Fruit fly (Drosophila melanogaster): ENCODE results near the gene Ant2.

Gene Ant2

DNA sequence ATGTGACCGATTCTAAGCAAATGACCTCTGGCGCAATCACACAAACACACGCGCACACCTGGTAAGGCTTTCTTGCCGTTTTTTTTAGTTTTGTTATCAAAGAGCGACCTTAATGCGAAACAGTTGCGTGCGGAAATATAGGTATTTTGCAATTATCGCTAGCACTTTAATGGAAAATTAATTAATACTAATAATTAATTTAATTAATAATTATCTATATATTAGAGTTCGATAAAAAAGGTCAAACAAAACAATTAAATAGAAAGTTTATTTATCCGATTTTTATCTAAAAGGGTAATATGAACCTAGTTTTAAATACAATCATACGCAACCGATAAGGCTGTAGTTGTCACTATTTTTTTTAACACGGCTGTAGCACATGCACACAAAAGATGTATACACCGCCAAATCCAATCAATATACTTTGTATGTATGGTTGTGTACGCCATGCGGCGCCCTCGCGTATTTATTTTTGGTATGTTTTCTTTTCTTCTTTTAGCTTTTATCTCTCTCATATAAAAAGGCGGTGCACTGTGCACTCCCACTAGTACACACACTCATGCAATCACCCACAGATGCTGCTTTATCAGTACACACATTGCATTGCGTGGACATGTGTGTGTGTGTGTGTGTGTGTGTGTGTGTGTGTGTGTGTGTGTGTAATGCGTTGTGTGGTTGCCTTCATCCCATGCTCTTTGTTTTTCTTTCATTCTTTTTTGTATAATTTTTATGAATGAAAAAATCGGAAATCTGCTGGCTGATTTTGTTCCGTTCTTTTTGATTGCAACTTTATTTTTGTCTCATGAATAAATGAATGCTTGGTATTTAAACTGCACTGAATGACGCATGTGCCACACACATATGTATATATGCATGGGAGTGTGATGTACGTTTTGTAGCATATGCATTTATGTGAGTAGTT lies 16.0 kb upstream of the Ant2 start:
- TF ChIP-seq topi (GFP tag; optimal IDR thresholded peaks at IDR 0.05) (no peak), CG16779 (tag; optimal IDR thresholded peaks at IDR 0.05) (no peak), Hr4 (GFP tag; optimal IDR thresholded peaks at IDR 0.05) (peak; percentile 28), Blimp-1 (GFP tag; optimal IDR thresholded peaks at IDR 0.05) (peak; percentile 33), Hr39 (GFP tag; optimal IDR thresholded peaks at IDR 0.05) (no peak), spab (GFP tag; optimal IDR thresholded peaks at IDR 0.05) (peak; percentile 22), Eip93F (GFP tag; optimal IDR thresholded peaks at IDR 0.05) (no peak), CG6163 (GFP tag; IDR thresholded peaks at IDR 0.05) (peak; percentile 57), Hr38 (GFP tag; optimal IDR thresholded peaks at IDR 0.05) (no peak), net (GFP tag; optimal IDR thresholded peaks at IDR 0.05) (peak; percentile 29), dac (GFP tag; optimal IDR thresholded peaks at IDR 0.05) (no peak), vri (GFP tag; optimal IDR thresholded peaks at IDR 0.05) (no peak), CG8632 (GFP tag; optimal IDR thresholded peaks at IDR 0.05) (peak; percentile 65), Ets96B (tag; optimal IDR thresholded peaks at IDR 0.05) (peak; percentile 63), CG11902 (GFP tag; optimal IDR thresholded peaks at IDR 0.05) (peak; percentile 11), Sox14 (GFP tag; optimal IDR thresholded peaks at IDR 0.05) (peak; percentile 37), CG6792 (GFP tag; optimal IDR thresholded peaks at IDR 0.05) (peak; percentile 32), Met (GFP tag; optimal IDR thresholded peaks at IDR 0.05) (peak; percentile 53), CG10669 (GFP tag; optimal IDR thresholded peaks at IDR 0.05) (peak; percentile 43), Sox15 (GFP tag; optimal IDR thresholded peaks at IDR 0.05) (peak; percentile 27), CG6808 (GFP tag; optimal IDR thresholded peaks at IDR 0.05) (peak; percentile 9), acj6 (GFP tag; optimal IDR thresholded peaks at IDR 0.05) (peak; percentile 64), CG8119 (GFP tag; IDR thresholded peaks at IDR 0.05) (peak; percentile 78), Gug (GFP tag; IDR thresholded peaks at IDR 0.05) (peak; percentile 50; the same call in 1 of the 2 replicates), CG6276 (GFP tag; optimal IDR thresholded peaks at IDR 0.05) (peak; percentile 66), CG3919 (GFP tag; optimal IDR thresholded peaks at IDR 0.05) (peak; percentile 34), Ets21C (GFP tag; optimal IDR thresholded peaks at IDR 0.05) (no peak), Smox (GFP tag; optimal IDR thresholded peaks at IDR 0.05) (no peak), CG9139 (GFP tag; optimal IDR thresholded peaks at IDR 0.05) (no peak), Eip75B (GFP tag; optimal IDR thresholded peaks at IDR 0.05) (peak; percentile 2), cyc (GFP tag; optimal IDR thresholded peaks at IDR 0.05) (peak; percentile 12), CG31627 (GFP tag; optimal IDR thresholded peaks at IDR 0.05) (peak; percentile 41), CG34406 (GFP tag; optimal IDR thresholded peaks at IDR 0.05) (peak; percentile 60), CG6854 (GFP tag; optimal IDR thresholded peaks at IDR 0.05) (no peak), ss (GFP tag; optimal IDR thresholded peaks at IDR 0.05) (peak; percentile 7 to 47), OdsH (GFP tag; optimal IDR thresholded peaks at IDR 0.05) (peak; percentile 68), CG32006 (GFP tag; optimal IDR thresholded peaks at IDR 0.05) (peak; percentile 82), CG15336 (GFP tag; IDR thresholded peaks at IDR 0.05) (peak; percentile 79), CG4318 (GFP tag; optimal IDR thresholded peaks at IDR 0.05) (peak; percentile 37), lz (GFP tag; optimal IDR thresholded peaks at IDR 0.05) (peak; percentile 36), fd85E (GFP tag; optimal IDR thresholded peaks at IDR 0.05) (no peak), Sox102F (GFP tag; optimal IDR thresholded peaks at IDR 0.05) (no peak), CG7368 (GFP tag; optimal IDR thresholded peaks at IDR 0.05) (peak; percentile 21), fkh (GFP tag; optimal IDR thresholded peaks at IDR 0.05) (peak; percentile 32), CG8319 (GFP tag; optimal IDR thresholded peaks at IDR 0.05) (no peak), CG10631 (GFP tag; optimal IDR thresholded peaks at IDR 0.05) (peak; percentile 73), dsx (GFP tag; optimal IDR thresholded peaks at IDR 0.05; ENCODE audit: poor library complexity, severe bottlenecking) (peak; percentile 74), esn (GFP tag; optimal IDR thresholded peaks at IDR 0.05) (peak; percentile 49), Eip78C (GFP tag) (peak; percentile 73), svp (GFP tag) (no peak)

All from whole organism, prepupa.